Worm (Caenorhabditis elegans) whole organism, mixed stage, embryonic: ENCODE results near the gene F07A11.4.

Experiments used
- M03D4.4 ChIP-seq: sonication (generic microtip); optimal IDR thresholded peaks from 2 replicates; lab custom pipeline; 2017; ENCODE audit warnings: mild to moderate bottlenecking, missing genetic modification characterization, missing compliant biosample characterization
- bed-3 ChIP-seq: fragments of 200-800 bp; sonication (Bioruptor generic); optimal IDR thresholded peaks from 3 replicates; lab custom pipeline; 2018; ENCODE audit warnings: mild to moderate bottlenecking, missing genetic modification characterization, moderate library complexity, missing compliant biosample characterization
- blmp-1 ChIP-seq: fragments of 150-350 bp; optimal IDR thresholded peaks from 2 replicates; lab custom pipeline; 2014; ENCODE audit warnings: missing biosample characterization, missing genetic modification characterization
- ceh-39 ChIP-seq: fragments of 150-350 bp; optimal IDR thresholded peaks from 2 replicates; lab custom pipeline; 2014; ENCODE audit warnings: missing biosample characterization, missing genetic modification characterization
- ceh-43 ChIP-seq: fragments of 200-800 bp; sonication (Bioruptor generic); optimal IDR thresholded peaks from 2 replicates; lab custom pipeline; 2018; ENCODE audit warnings: mild to moderate bottlenecking, missing genetic modification characterization, moderate library complexity, missing compliant biosample characterization
- ceh-83 ChIP-seq: fragments of 200-800 bp; sonication (Bioruptor generic); optimal IDR thresholded peaks from 2 replicates; lab custom pipeline; 2018; ENCODE audit warnings: mild to moderate bottlenecking, missing genetic modification characterization, missing compliant biosample characterization
- ces-1 ChIP-seq: fragments of 150-350 bp; optimal IDR thresholded peaks from 2 replicates; lab custom pipeline; 2014; ENCODE audit warnings: missing biosample characterization, missing genetic modification reagents, missing genetic modification characterization
- cnd-1 ChIP-seq: fragments of 200-800 bp; sonication (Bioruptor generic); optimal IDR thresholded peaks from 2 replicates; lab custom pipeline; 2018; ENCODE audit warnings: mild to moderate bottlenecking, missing genetic modification characterization, missing compliant biosample characterization
- drap-1 ChIP-seq: fragments of 200-800 bp; sonication (Bioruptor generic); optimal IDR thresholded peaks from 3 replicates; lab custom pipeline; 2018; ENCODE audit warnings: mild to moderate bottlenecking, missing genetic modification characterization, missing compliant biosample characterization
- elt-1 ChIP-seq: sonication (generic microtip); optimal IDR thresholded peaks from 2 replicates; lab custom pipeline; 2017; ENCODE audit warnings: missing genetic modification characterization, mild to moderate bottlenecking, missing compliant biosample characterization, antibody characterized with exemption, moderate library complexity, borderline replicate concordance; ENCODE audit not compliant: insufficient read depth
- elt-3 ChIP-seq: fragments of 150-350 bp; optimal IDR thresholded peaks from 2 replicates; lab custom pipeline; 2014; ENCODE audit warnings: missing biosample characterization, missing genetic modification characterization
- flh-1 ChIP-seq: fragments of 200-800 bp; sonication (Bioruptor generic); optimal IDR thresholded peaks from 2 replicates; lab custom pipeline; 2018; ENCODE audit warnings: mild to moderate bottlenecking, missing genetic modification characterization, moderate library complexity, missing compliant biosample characterization
- ham-2 ChIP-seq: fragments of 200-800 bp; sonication (Bioruptor generic); optimal IDR thresholded peaks from 2 replicates; lab custom pipeline; 2018; ENCODE audit warnings: mild to moderate bottlenecking, missing genetic modification characterization, missing compliant biosample characterization
- hlh-1 ChIP-seq: fragments of 150-350 bp; optimal IDR thresholded peaks from 2 replicates; lab custom pipeline; 2014; ENCODE audit warnings: missing biosample characterization, missing genetic modification reagents, missing genetic modification characterization
- lin-32 ChIP-seq: fragments of 200-800 bp; sonication (Bioruptor generic); optimal IDR thresholded peaks from 2 replicates; lab custom pipeline; 2018; ENCODE audit warnings: mild to moderate bottlenecking, missing genetic modification characterization, missing compliant biosample characterization
- lsy-2 ChIP-seq: fragments of 150-350 bp; optimal IDR thresholded peaks from 2 replicates; lab custom pipeline; 2014; ENCODE audit warnings: missing biosample characterization, missing genetic modification characterization
- mab-5 ChIP-seq: fragments of 150-350 bp; optimal IDR thresholded peaks from 2 replicates; lab custom pipeline; 2014; ENCODE audit warnings: missing biosample characterization, missing genetic modification characterization
- mls-2 ChIP-seq: sonication (generic microtip); optimal IDR thresholded peaks from 2 replicates; lab custom pipeline; 2016; ENCODE audit warnings: mild to moderate bottlenecking, missing genetic modification characterization, moderate library complexity, missing compliant biosample characterization
- nhr-12 ChIP-seq: fragments of 150-350 bp; optimal IDR thresholded peaks from 2 replicates; lab custom pipeline; 2014; ENCODE audit warnings: missing biosample characterization, missing genetic modification characterization
- nhr-2 ChIP-seq: fragments of 150-350 bp; optimal IDR thresholded peaks from 2 replicates; lab custom pipeline; 2014; ENCODE audit warnings: missing biosample characterization, missing genetic modification characterization
- nhr-237 ChIP-seq: fragments of 150-350 bp; optimal IDR thresholded peaks from 2 replicates; lab custom pipeline; 2014; ENCODE audit warnings: missing biosample characterization, missing genetic modification characterization
- nhr-28 ChIP-seq: fragments of 150-350 bp; optimal IDR thresholded peaks from 2 replicates; lab custom pipeline; 2014; ENCODE audit warnings: missing biosample characterization, missing genetic modification characterization
- nhr-76 ChIP-seq: sonication (generic microtip); optimal IDR thresholded peaks from 2 replicates; lab custom pipeline; 2017; ENCODE audit warnings: missing biosample characterization, missing genetic modification characterization
- pha-4 ChIP-seq: fragments of 150-350 bp; optimal IDR thresholded peaks from 2 replicates; lab custom pipeline; 2018; ENCODE audit warnings: missing biosample characterization, missing genetic modification reagents, missing genetic modification characterization
- sem-2 ChIP-seq: fragments of 200-800 bp; sonication (Bioruptor generic); optimal IDR thresholded peaks from 2 replicates; lab custom pipeline; 2018; ENCODE audit warnings: mild to moderate bottlenecking, missing genetic modification characterization, missing compliant biosample characterization
- snpc-4 ChIP-seq: fragments of 150-350 bp; optimal IDR thresholded peaks from 2 replicates; lab custom pipeline; 2014; ENCODE audit warnings: missing biosample characterization, missing genetic modification characterization
- sptf-1 ChIP-seq: sonication (generic microtip); optimal IDR thresholded peaks from 2 replicates; lab custom pipeline; 2017; ENCODE audit warnings: mild to moderate bottlenecking, missing genetic modification characterization, moderate library complexity, missing compliant biosample characterization
- tbx-8 ChIP-seq: fragments of 200-800 bp; sonication (Bioruptor generic); optimal IDR thresholded peaks from 2 replicates; lab custom pipeline; 2018; ENCODE audit warnings: mild to moderate bottlenecking, missing genetic modification characterization, moderate library complexity, missing compliant biosample characterization
- unc-120 ChIP-seq: sonication (generic microtip); optimal IDR thresholded peaks from 2 replicates; lab custom pipeline; 2017; ENCODE audit warnings: missing genetic modification characterization, missing compliant biosample characterization; ENCODE audit not compliant: poor library complexity, severe bottlenecking
- unc-39 ChIP-seq: fragments of 150-350 bp; optimal IDR thresholded peaks from 2 replicates; lab custom pipeline; 2014; ENCODE audit warnings: missing biosample characterization, missing genetic modification characterization
- unc-62 ChIP-seq: fragments of 150-350 bp; optimal IDR thresholded peaks from 2 replicates; lab custom pipeline; 2014; ENCODE audit warnings: missing biosample characterization, missing genetic modification reagents, missing genetic modification characterization
- zip-8 ChIP-seq: fragments of 150-350 bp; optimal IDR thresholded peaks from 2 replicates; lab custom pipeline; 2014; ENCODE audit warnings: missing biosample characterization, missing genetic modification characterization
- ztf-11 ChIP-seq: fragments of 150-350 bp; optimal IDR thresholded peaks from 2 replicates; lab custom pipeline; 2014; ENCODE audit warnings: missing biosample characterization, missing genetic modification characterization

Gene F07A11.4

DNA sequence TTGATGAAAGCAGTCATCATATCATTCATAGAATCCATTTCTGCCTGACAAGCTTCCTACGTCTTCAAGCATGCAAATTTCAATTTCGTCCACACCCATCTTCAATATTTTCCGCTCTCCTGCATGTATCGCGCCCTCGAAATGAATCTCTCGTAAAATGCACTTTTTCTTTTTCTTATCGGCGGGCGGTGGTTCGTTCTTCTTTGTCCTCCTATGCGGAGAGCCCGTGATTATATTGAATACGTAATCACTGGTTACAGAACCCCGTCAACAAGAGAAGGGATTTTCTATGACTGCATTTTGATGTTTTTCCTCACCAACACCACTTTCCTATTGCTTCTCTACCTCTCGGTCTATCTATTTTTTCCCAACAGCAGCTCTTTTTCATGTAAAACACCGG lies 35.8 kb downstream of the F07A11.4 start:
- TF ChIP-seq ceh-43 (no peak), nhr-12 (tag; lab: Kevin White, UChicago) (no peak), ceh-83 (GFP tag; lab: Kevin White, UChicago) (no peak), ces-1 (GFP tag; lab: Kevin White, UChicago) (no peak), tbx-8 (GFP tag; lab: Kevin White, UChicago) (no peak), blmp-1 (tag; lab: Kevin White, UChicago) (no peak), sptf-1 (tag; lab: Kevin White, UChicago) (peak; percentile 51), bed-3 (no peak), hlh-1 (tag; lab: Kevin White, UChicago) (peak; percentile 16)

DNA sequence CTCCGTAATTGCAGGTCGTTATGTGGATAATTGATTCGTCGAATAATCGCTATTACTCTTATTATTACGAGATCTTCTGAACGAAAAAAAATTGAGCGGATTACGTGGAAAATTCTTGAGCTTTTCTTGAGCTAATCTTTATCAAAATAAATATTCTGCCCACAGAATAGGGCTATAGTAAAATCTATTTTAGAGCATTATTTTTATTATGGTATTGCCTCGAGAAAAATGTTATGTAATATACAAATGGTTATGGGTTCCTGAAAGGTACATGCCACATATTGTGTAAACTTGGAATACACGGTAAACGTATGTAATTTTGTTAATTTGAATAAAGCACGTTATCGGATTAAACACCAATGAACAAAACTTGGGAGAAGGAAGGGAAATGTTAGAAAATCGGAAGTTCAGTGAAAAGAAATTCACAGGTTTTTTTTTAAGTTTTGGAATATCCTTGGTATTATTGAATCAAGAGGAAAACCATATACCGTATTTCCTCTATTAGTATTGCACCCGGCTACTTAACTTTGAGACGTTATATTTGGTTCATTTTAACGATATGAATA lies 36.5 kb downstream of the F07A11.4 start:
- TF ChIP-seq sem-2 (GFP tag; lab: Kevin White, UChicago) (no peak), pha-4 (tag; lab: Kevin White, UChicago) (no peak), ztf-11 (tag; lab: Kevin White, UChicago) (no peak), unc-120 (tag; lab: Kevin White, UChicago) (no peak), tbx-8 (GFP tag; lab: Kevin White, UChicago) (no peak), snpc-4 (tag; lab: Kevin White, UChicago) (no peak), ham-2 (GFP tag; lab: Kevin White, UChicago) (no peak), zip-8 (no peak), ces-1 (GFP tag; lab: Kevin White, UChicago) (peak; percentile 83), hlh-1 (tag; lab: Kevin White, UChicago) (no peak), drap-1 (GFP tag; lab: Kevin White, UChicago) (no peak), nhr-28 (tag; lab: Kevin White, UChicago) (no peak), elt-3 (tag; lab: Kevin White, UChicago) (no peak), elt-1 (no peak), mab-5 (no peak), ceh-39 (no peak), flh-1 (GFP tag; lab: Kevin White, UChicago) (no peak), unc-39 (tag; lab: Kevin White, UChicago) (no peak), mls-2 (tag; lab: Kevin White, UChicago) (peak; percentile 28), nhr-237 (peak; percentile 39), M03D4.4 (tag; lab: Kevin White, UChicago) (no peak), ceh-43 (peak; percentile 26), lsy-2 (tag; lab: Kevin White, UChicago) (peak; percentile 12), bed-3 (no peak), unc-62 (no peak), lin-32 (GFP tag; lab: Kevin White, UChicago) (no peak), nhr-12 (tag; lab: Kevin White, UChicago) (no peak), nhr-2 (tag; lab: Kevin White, UChicago) (no peak), nhr-76 (tag; lab: Kevin White, UChicago) (no peak), blmp-1 (tag; lab: Kevin White, UChicago) (no peak)

DNA sequence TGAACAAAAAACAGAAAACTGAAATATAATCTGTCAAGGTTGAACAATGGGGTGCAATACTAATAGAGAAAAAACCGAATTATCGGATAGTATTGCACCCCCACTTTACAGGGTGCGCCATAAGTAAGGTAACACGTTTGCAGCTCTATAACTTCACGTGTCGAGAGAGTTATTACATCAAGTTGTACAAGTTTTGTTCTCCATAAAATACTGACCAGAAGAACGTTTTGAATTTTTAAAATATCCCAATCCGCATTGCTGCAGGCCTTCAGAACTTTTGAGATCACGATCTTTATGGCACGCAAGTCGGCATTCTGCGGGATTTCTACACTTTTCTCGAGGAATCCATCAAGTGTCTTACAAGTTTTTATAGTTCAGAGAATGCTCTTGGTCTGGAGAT lies 37.0 kb downstream of the F07A11.4 start:
- TF ChIP-seq mls-2 (tag; lab: Kevin White, UChicago) (no peak), blmp-1 (tag; lab: Kevin White, UChicago) (no peak), unc-39 (tag; lab: Kevin White, UChicago) (no peak), unc-62 (no peak), hlh-1 (tag; lab: Kevin White, UChicago) (no peak), bed-3 (no peak), nhr-28 (tag; lab: Kevin White, UChicago) (no peak), tbx-8 (GFP tag; lab: Kevin White, UChicago) (no peak), nhr-12 (tag; lab: Kevin White, UChicago) (no peak), cnd-1 (tag; lab: Kevin White, UChicago) (no peak)

DNA sequence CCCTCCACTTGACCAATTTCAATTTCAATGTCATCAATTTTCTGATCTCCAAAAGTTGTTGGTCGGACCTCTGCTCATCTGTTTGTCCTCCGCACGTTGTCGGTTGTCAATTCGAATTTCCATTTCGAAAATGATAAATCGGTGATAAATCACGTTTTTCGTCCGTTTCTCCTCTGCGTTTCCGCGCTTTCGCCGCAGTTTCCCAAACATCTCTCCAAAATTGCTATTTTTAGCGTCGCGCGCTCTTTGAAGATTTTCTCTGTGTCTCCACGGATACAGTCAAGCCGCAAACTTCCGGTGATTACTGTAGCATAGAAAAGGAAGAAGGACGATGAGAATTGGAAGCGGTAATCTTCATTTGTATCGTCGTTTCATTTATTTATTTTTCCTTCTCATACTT lies 41.2 kb downstream of the F07A11.4 start:
- TF ChIP-seq ham-2 (GFP tag; lab: Kevin White, UChicago), result peak; percentile 16
- TF ChIP-seq nhr-28 (tag; lab: Kevin White, UChicago), result no peak
